Worm (Caenorhabditis elegans): ENCODE results near the gene tpa-1.

tpa-1 gene

DNA sequence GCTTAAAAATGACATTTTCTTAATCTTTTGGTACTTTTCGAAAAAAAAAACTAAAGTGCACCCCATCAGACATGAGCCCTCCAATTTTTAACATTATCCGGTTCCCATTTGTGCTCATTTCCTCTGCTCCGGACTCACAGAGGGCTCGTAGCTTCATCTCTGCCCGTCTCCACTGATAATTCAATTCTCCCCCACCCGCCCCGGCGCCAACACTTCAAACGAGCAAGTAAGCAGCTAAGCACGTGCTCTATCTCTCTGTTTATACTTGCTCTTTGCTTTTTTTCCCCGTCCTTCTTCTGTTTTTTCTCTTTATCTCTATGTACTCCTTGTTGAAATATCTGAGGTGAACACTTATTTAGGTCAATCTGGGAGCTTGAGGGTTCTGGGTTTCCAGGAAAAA lies 12.6 kb upstream of the tpa-1 start, which contains the start of gene T05C7.9 (continued):
- peak in 1 of 2 experiments; percentile 17 for TF ChIP-seq lsy-2 (tag; optimal IDR thresholded peaks at IDR 0.05)
- no peak for TF ChIP-seq nhr-20 (tag; optimal IDR thresholded peaks at IDR 0.05)
- TF ChIP-seq nhr-47 (tag; optimal IDR thresholded peaks at IDR 0.05), result peak; percentile 11
- no peak for TF ChIP-seq irx-1 (tag; optimal IDR thresholded peaks at IDR 0.05)
- TF ChIP-seq C16A3.4 (tag; optimal IDR thresholded peaks at IDR 0.05), result no peak
- TF ChIP-seq egl-27 (tag; optimal IDR thresholded peaks at IDR 0.05), result no peak
- TF ChIP-seq elt-3 (tag; optimal IDR thresholded peaks at IDR 0.05), result no peak
- TF ChIP-seq nhr-28 (tag; optimal IDR thresholded peaks at IDR 0.05), result no peak
- no peak for TF ChIP-seq aha-1 (tag; optimal IDR thresholded peaks at IDR 0.05)
- TF ChIP-seq nhr-90 (tag; optimal IDR thresholded peaks at IDR 0.05; ENCODE audit: poor library complexity), result no peak
- TF ChIP-seq snpc-4 (tag; optimal IDR thresholded peaks at IDR 0.05), result no peak
- TF ChIP-seq ceh-8 (GFP tag; optimal IDR thresholded peaks at IDR 0.05), result no peak
- no peak for TF ChIP-seq lin-35 (GFP tag; optimal IDR thresholded peaks at IDR 0.05)
- TF ChIP-seq mef-2 (tag; optimal IDR thresholded peaks at IDR 0.05), result no peak
- no peak for TF ChIP-seq pax-3 (tag; optimal IDR thresholded peaks at IDR 0.05)
- TF ChIP-seq tlp-1 (tag; optimal IDR thresholded peaks at IDR 0.05), result no peak
- TF ChIP-seq ceh-63 (GFP tag; optimal IDR thresholded peaks at IDR 0.05), result no peak
- TF ChIP-seq unc-62 (GFP tag; optimal IDR thresholded peaks at IDR 0.05), result no peak
- peak; percentile 41 for TF ChIP-seq nhr-71 (tag; optimal IDR thresholded peaks at IDR 0.05)
- no peak for TF ChIP-seq F16B12.6 (tag; optimal IDR thresholded peaks at IDR 0.05)
- TF ChIP-seq rnt-1 (tag; optimal IDR thresholded peaks at IDR 0.05), result peak; percentile 13
- TF ChIP-seq ztf-11 (tag; optimal IDR thresholded peaks at IDR 0.05), result no peak
- no peak for TF ChIP-seq blmp-1 (tag; optimal IDR thresholded peaks at IDR 0.05)
- no peak for TF ChIP-seq alr-1 (tag; optimal IDR thresholded peaks at IDR 0.05; ENCODE audit: borderline replicate concordance)
- no peak for TF ChIP-seq sox-4 (tag; optimal IDR thresholded peaks at IDR 0.05)
- no peak for TF ChIP-seq ces-1 (GFP tag; optimal IDR thresholded peaks at IDR 0.05)
- no peak for TF ChIP-seq elt-2 (tag; optimal IDR thresholded peaks at IDR 0.05)
- no peak for TF ChIP-seq efl-1 (optimal IDR thresholded peaks at IDR 0.05)
- TF ChIP-seq efl-1 (GFP tag; optimal IDR thresholded peaks at IDR 0.05 in 1 of 2), result peak in 1 of 2 experiments; percentile 87
- no peak for TF ChIP-seq hlh-4 (tag; optimal IDR thresholded peaks at IDR 0.05)
- peak; percentile 38 for TF ChIP-seq fkh-8 (tag; optimal IDR thresholded peaks at IDR 0.05)
- peak; percentile 85 for TF ChIP-seq lin-14 (GFP tag; optimal IDR thresholded peaks at IDR 0.05)
- no peak for TF ChIP-seq unc-30 (tag; optimal IDR thresholded peaks at IDR 0.05)
- no peak for TF ChIP-seq mep-1 (tag; optimal IDR thresholded peaks at IDR 0.05)
- TF ChIP-seq efl-3 (GFP tag; optimal IDR thresholded peaks at IDR 0.05), result no peak
- TF ChIP-seq unc-98 (GFP tag; IDR thresholded peaks at IDR 0.05), result no peak
- TF ChIP-seq nhr-237 (tag; optimal IDR thresholded peaks at IDR 0.05), result no peak
- peak in 1 of 3 experiments; percentile 3 for TF ChIP-seq ceh-82 (tag; optimal IDR thresholded peaks at IDR 0.05)

DNA sequence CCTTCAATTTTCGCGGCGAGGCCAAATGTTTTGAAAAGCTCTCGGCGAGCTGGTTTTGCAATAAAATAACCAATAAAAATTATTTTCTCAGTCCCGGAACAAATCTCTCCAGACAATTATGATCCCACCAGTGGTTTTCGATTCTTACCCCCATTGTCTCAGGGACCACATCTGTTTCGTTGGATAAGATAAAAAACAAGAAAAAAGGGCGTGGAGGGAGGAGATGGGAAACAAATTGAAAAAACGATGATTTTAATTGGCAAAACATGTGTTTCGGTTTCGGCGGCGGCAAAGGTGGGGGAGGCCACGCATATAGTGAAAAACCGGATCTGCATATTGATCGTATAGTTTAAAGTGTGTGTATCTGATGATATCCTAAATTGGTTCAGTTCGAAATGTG lies 10.8 kb upstream of the tpa-1 start:
- TF ChIP-seq rnt-1 (tag; optimal IDR thresholded peaks at IDR 0.05) (peak; percentile 21), ztf-11 (tag; optimal IDR thresholded peaks at IDR 0.05) (no peak), fkh-4 (tag; optimal IDR thresholded peaks at IDR 0.05; ENCODE audit: borderline replicate concordance) (peak; percentile 68), dsc-1 (tag; optimal IDR thresholded peaks at IDR 0.05) (peak; percentile 94), zip-4 (GFP tag; optimal IDR thresholded peaks at IDR 0.05) (no peak), nhr-85 (tag) (peak; percentile 74)

DNA sequence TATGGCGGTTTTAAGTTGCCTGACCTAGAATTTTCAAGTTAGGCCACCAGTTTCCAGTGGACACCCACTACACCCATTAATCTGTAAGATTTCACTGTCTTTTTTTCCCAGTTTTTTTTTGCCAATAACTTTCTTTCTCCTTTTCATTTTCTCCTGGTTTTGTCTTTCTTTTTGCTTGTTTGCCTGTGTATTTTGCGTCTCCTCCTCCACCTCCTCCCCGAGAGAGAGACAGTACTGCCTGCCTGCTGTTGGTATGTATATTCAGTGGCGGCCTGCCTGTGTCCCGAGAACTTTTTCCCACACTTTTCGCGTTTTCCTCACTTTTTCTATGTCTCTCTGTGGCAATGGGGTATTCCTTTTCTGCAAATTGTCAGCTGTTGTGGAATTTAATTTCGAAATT lies 10.4 kb upstream of the tpa-1 start:
- TF ChIP-seq mef-2 (tag; optimal IDR thresholded peaks at IDR 0.05) (no peak), efl-1 (optimal IDR thresholded peaks at IDR 0.05) (no peak), efl-1 (GFP tag; optimal IDR thresholded peaks at IDR 0.05 in 1 of 2) (peak in 1 of 2 experiments; percentile 82), vab-15 (tag; optimal IDR thresholded peaks at IDR 0.05) (no peak), nhr-85 (tag) (peak; percentile 58), lsy-2 (tag; optimal IDR thresholded peaks at IDR 0.05) (no peak), ces-1 (GFP tag; optimal IDR thresholded peaks at IDR 0.05) (no peak), blmp-1 (tag; optimal IDR thresholded peaks at IDR 0.05) (peak; percentile 46)

Data from whole organism, L1 larva.